Worm (Caenorhabditis elegans) whole organism, early embryonic: ENCODE results near the gene R08C7.5.

Source experiments
- B0310.2 ChIP-seq: sonication (generic microtip); optimal IDR thresholded peaks from 2 replicates; lab custom pipeline; 2016; ENCODE audit warnings: mild to moderate bottlenecking, missing genetic modification characterization, missing compliant biosample characterization
- F13C5.2 ChIP-seq: sonication (generic microtip); optimal IDR thresholded peaks from 2 replicates; lab custom pipeline; 2017; ENCODE audit warnings: mild to moderate bottlenecking, missing genetic modification characterization, inconsistent platforms, missing compliant biosample characterization
- aly-1 ChIP-seq: sonication (generic microtip); optimal IDR thresholded peaks from 2 replicates; lab custom pipeline; 2016; ENCODE audit warnings: missing genetic modification characterization, missing compliant biosample characterization
- ama-1 ChIP-seq: fragments of 150-350 bp; optimal IDR thresholded peaks from 2 replicates; lab custom pipeline; 2014
- ceh-13 ChIP-seq: fragments of 200-800 bp; sonication (Bioruptor generic); optimal IDR thresholded peaks from 2 replicates; lab custom pipeline; 2018; ENCODE audit warnings: mild to moderate bottlenecking, missing genetic modification characterization, missing compliant biosample characterization
- ets-7 ChIP-seq: sonication (generic microtip); optimal IDR thresholded peaks from 2 replicates; lab custom pipeline; 2016; ENCODE audit warnings: missing genotype, missing genetic modification characterization, missing compliant biosample characterization
- flt-1 ChIP-seq: fragments of 200-800 bp; sonication (Bioruptor generic); IDR thresholded peaks from 2 replicates; pipeline ENCODE4 v1.3.6; 2022; ENCODE audit warnings: missing genetic modification characterization, missing compliant biosample characterization
- hmg-4 ChIP-seq: fragments of 200-800 bp; sonication (Bioruptor generic); optimal IDR thresholded peaks from 2 replicates; lab custom pipeline; 2018; ENCODE audit warnings: mild to moderate bottlenecking, missing genetic modification characterization, missing compliant biosample characterization
- hnd-1 ChIP-seq: sonication (generic microtip); optimal IDR thresholded peaks from 2 replicates; lab custom pipeline; 2016; ENCODE audit warnings: missing genetic modification characterization, missing compliant biosample characterization
- pes-1 ChIP-seq: fragments of 200-800 bp; sonication (Bioruptor generic); IDR thresholded peaks from 2 replicates; pipeline ENCODE4 v1.3.6; 2022; ENCODE audit warnings: missing genetic modification reagents, missing genetic modification characterization, missing compliant biosample characterization
- tra-4 ChIP-seq: sonication (generic microtip); optimal IDR thresholded peaks from 2 replicates; lab custom pipeline; 2017; ENCODE audit warnings: missing genetic modification characterization, missing compliant biosample characterization

DNA sequence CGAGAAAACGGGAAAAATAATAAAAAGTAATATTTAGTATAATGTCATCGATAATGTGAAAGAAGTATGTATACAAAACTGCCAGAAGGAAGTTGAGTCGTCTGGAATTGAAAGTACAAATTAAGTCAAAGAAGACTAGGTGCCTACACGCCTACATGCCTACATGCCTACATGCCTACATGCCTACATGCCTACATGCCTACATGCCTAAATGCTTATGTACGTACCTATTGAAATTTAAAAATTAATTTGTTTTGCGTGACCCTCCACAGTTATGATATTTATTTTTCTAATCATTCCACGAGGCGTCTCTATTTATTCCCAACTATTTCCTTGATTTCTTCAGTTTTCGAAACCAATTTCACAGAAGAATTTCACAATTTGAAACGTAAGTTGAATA, at the start of gene R08C7.5, which contains the start of gene str-185:
- TF ChIP-seq ama-1 (lab: Kevin White, UChicago) = no peak
- no peak for TF ChIP-seq pes-1
- no peak for TF ChIP-seq flt-1 (GFP tag; lab: Robert Waterston, UW)
- TF ChIP-seq ets-7 (tag; lab: Kevin White, UChicago) = no peak
- no peak for TF ChIP-seq F13C5.2 (tag; lab: Kevin White, UChicago)
- TF ChIP-seq tra-4 = no peak
- TF ChIP-seq ceh-13 (GFP tag; lab: Kevin White, UChicago) = no peak
- no peak for TF ChIP-seq hnd-1 (tag; lab: Kevin White, UChicago)
- no peak for TF ChIP-seq B0310.2 (tag; lab: Kevin White, UChicago)
- no peak for TF ChIP-seq aly-1 (tag; lab: Kevin White, UChicago)
- TF ChIP-seq hmg-4 (GFP tag; lab: Kevin White, UChicago) = no peak
